Fruit fly (Drosophila melanogaster) whole organism, embryonic: ENCODE data around the gene Pdcd4.

Source experiments
- Adf1 ChIP-seq: fragments of 200-800 bp; sonication (Bioruptor generic); IDR thresholded peaks from 2 replicates; pipeline ENCODE4 v1.3.6; 2022; ENCODE audit warnings: missing biosample characterization, missing genetic modification characterization
- Atf-2 ChIP-seq: fragments of 200-800 bp; sonication (Bioruptor generic); optimal IDR thresholded peaks from 2 replicates; lab custom pipeline; 2016; ENCODE audit warnings: missing biosample characterization, missing genetic modification characterization
- B-H2 ChIP-seq: fragments of 200-800 bp; sonication (Bioruptor generic); optimal IDR thresholded peaks from 2 replicates; lab custom pipeline; 2018; ENCODE audit warnings: missing biosample characterization, mild to moderate bottlenecking, missing genetic modification characterization
- BEAF-32 ChIP-seq: fragments of 200-800 bp; sonication (Bioruptor generic); optimal IDR thresholded peaks from 3 replicates; lab custom pipeline; 2017; ENCODE audit warnings: missing biosample characterization, missing genetic modification characterization, mild to moderate bottlenecking, moderate library complexity, missing genetic modification reagents
- C15 ChIP-seq: fragments of 200-800 bp; sonication (Bioruptor generic); IDR thresholded peaks from 3 replicates; pipeline ENCODE4 v1.3.6; 2022; ENCODE audit warnings: missing biosample characterization, missing genetic modification characterization
- CG10267 ChIP-seq: fragments of 200-800 bp; sonication (Bioruptor generic); optimal IDR thresholded peaks from 2 replicates; lab custom pipeline; 2018; ENCODE audit warnings: missing biosample characterization, mild to moderate bottlenecking, missing genetic modification characterization, moderate library complexity
- CG10959 ChIP-seq: fragments of 200-800 bp; sonication (Bioruptor generic); IDR thresholded peaks from 2 replicates; pipeline ENCODE4 v1.3.6; 2022; ENCODE audit warnings: missing biosample characterization, missing genetic modification characterization
- CG11093 ChIP-seq: fragments of 200-800 bp; sonication (Bioruptor generic); IDR thresholded peaks from 3 replicates; pipeline ENCODE4 v1.3.6; 2022; ENCODE audit warnings: missing biosample characterization, missing genetic modification characterization
- CG11560 ChIP-seq: fragments of 200-800 bp; sonication (Bioruptor generic); IDR thresholded peaks from 3 replicates; pipeline ENCODE4 v1.3.6; 2022; ENCODE audit warnings: missing biosample characterization, missing genetic modification characterization
- CG1233 ChIP-seq: fragments of 200-800 bp; sonication (Bioruptor generic); optimal IDR thresholded peaks from 4 replicates; lab custom pipeline; 2018; ENCODE audit warnings: missing biosample characterization, mild to moderate bottlenecking, missing genetic modification characterization
- CG14441 ChIP-seq: fragments of 200-800 bp; sonication (Bioruptor generic); IDR thresholded peaks from 2 replicates; pipeline ENCODE4 v1.3.6; 2022; ENCODE audit warnings: missing biosample characterization, missing genetic modification characterization
- CG15269 ChIP-seq: fragments of 200-800 bp; sonication (Bioruptor generic); optimal IDR thresholded peaks from 2 replicates; lab custom pipeline; 2018; ENCODE audit warnings: missing biosample characterization, mild to moderate bottlenecking, missing genetic modification characterization, moderate library complexity
- CG15479 ChIP-seq: fragments of 200-800 bp; sonication (Bioruptor generic); optimal IDR thresholded peaks from 3 replicates; lab custom pipeline; 2019; ENCODE audit warnings: missing biosample characterization, mild to moderate bottlenecking, missing genetic modification characterization, moderate library complexity
- CG16813 ChIP-seq: fragments of 200-800 bp; sonication (Bioruptor generic); IDR thresholded peaks from 3 replicates; pipeline ENCODE4 v1.3.6; 2022; ENCODE audit warnings: missing biosample characterization, missing genetic modification characterization; ENCODE audit not compliant: partially characterized antibody
- CG17568 ChIP-seq: fragments of 200-800 bp; sonication (Bioruptor generic); optimal IDR thresholded peaks from 2 replicates; lab custom pipeline; 2018; ENCODE audit warnings: missing biosample characterization, mild to moderate bottlenecking, missing genetic modification characterization, moderate library complexity
- CG4360 ChIP-seq: fragments of 200-800 bp; sonication (Bioruptor generic); IDR thresholded peaks from 2 replicates; pipeline ENCODE4 v1.3.6; 2022; ENCODE audit warnings: missing biosample characterization, missing genetic modification characterization
- CG43689 ChIP-seq: fragments of 200-800 bp; sonication (Bioruptor generic); IDR thresholded peaks from 2 replicates; pipeline ENCODE4 v1.3.6; 2022; ENCODE audit warnings: missing biosample characterization, missing genetic modification characterization
- CG6813 ChIP-seq: fragments of 200-800 bp; sonication (Bioruptor generic); optimal IDR thresholded peaks from 2 replicates; lab custom pipeline; 2017; ENCODE audit warnings: missing biosample characterization, missing genetic modification characterization, mild to moderate bottlenecking, moderate library complexity, missing genetic modification reagents
- CG6854 ChIP-seq: fragments of 200-800 bp; sonication (Bioruptor generic); optimal IDR thresholded peaks from 3 replicates; lab custom pipeline; 2017; ENCODE audit warnings: missing biosample characterization, mild to moderate bottlenecking, missing genetic modification characterization
- CG7786 ChIP-seq: fragments of 200-800 bp; sonication (Bioruptor generic); optimal IDR thresholded peaks from 2 replicates; lab custom pipeline; 2016; ENCODE audit warnings: missing biosample characterization, missing genetic modification characterization
- CG7928 ChIP-seq: fragments of 200-800 bp; sonication (Bioruptor generic); optimal IDR thresholded peaks from 2 replicates; lab custom pipeline; 2017; ENCODE audit warnings: missing biosample characterization, mild to moderate bottlenecking, missing genetic modification characterization
- CG8944 ChIP-seq: fragments of 200-800 bp; sonication (Bioruptor generic); optimal IDR thresholded peaks from 3 replicates; lab custom pipeline; 2016; ENCODE audit warnings: missing biosample characterization, missing genetic modification characterization
- Hr39 ChIP-seq: fragments of >200 bp; optimal IDR thresholded peaks from 2 replicates; lab custom pipeline; 2017
- Jarid2 ChIP-seq: fragments of 200-800 bp; sonication (Bioruptor generic); optimal IDR thresholded peaks from 3 replicates; lab custom pipeline; 2017; ENCODE audit warnings: mild to moderate bottlenecking, missing biosample characterization, missing genetic modification reagents, missing genetic modification characterization
- Lhr ChIP-seq: fragments of 200-800 bp; sonication (Bioruptor generic); optimal IDR thresholded peaks from 3 replicates; lab custom pipeline; 2017; ENCODE audit warnings: mild to moderate bottlenecking, missing biosample characterization, missing genetic modification reagents, missing genetic modification characterization
- MBD-R2 ChIP-seq: fragments of 200-800 bp; sonication (Bioruptor generic); IDR thresholded peaks from 2 replicates; pipeline ENCODE4 v1.3.6; 2022; ENCODE audit warnings: missing biosample characterization, missing genetic modification characterization
- Mad ChIP-seq: fragments of 200-800 bp; sonication (Bioruptor generic); optimal IDR thresholded peaks from 2 replicates; lab custom pipeline; 2016; ENCODE audit warnings: missing biosample characterization, missing genetic modification characterization
- NC2β ChIP-seq: fragments of 200-800 bp; sonication (Bioruptor generic); optimal IDR thresholded peaks from 2 replicates; lab custom pipeline; 2016; ENCODE audit warnings: missing biosample characterization, missing genetic modification characterization
- Nf-YC ChIP-seq: fragments of 200-800 bp; optimal IDR thresholded peaks from 3 replicates; lab custom pipeline; 2019; ENCODE audit warnings: missing biosample characterization, mild to moderate bottlenecking, missing genetic modification characterization, moderate library complexity
- Ravus ChIP-seq: fragments of 200-800 bp; sonication (Bioruptor generic); IDR thresholded peaks from 2 replicates; pipeline ENCODE4 v1.3.6; 2022; ENCODE audit warnings: missing biosample characterization, missing genetic modification characterization
- Sin3A ChIP-seq: fragments of >200 bp; optimal IDR thresholded peaks from 2 replicates; lab custom pipeline; 2018
- Usf ChIP-seq: fragments of 200-800 bp; sonication (Bioruptor generic); optimal IDR thresholded peaks from 2 replicates; lab custom pipeline; 2017; ENCODE audit warnings: missing genotype, missing biosample characterization, missing genetic modification characterization
- YL-1 ChIP-seq: fragments of 200-800 bp; sonication (Bioruptor generic); optimal IDR thresholded peaks from 3 replicates; lab custom pipeline; 2017; ENCODE audit warnings: missing biosample characterization, mild to moderate bottlenecking, missing genetic modification characterization
- chn ChIP-seq: fragments of 200-800 bp; sonication (Bioruptor generic); optimal IDR thresholded peaks from 2 replicates; lab custom pipeline; 2016; ENCODE audit warnings: missing biosample characterization, missing genetic modification characterization
- dimm ChIP-seq: fragments of 200-800 bp; sonication (Bioruptor generic); IDR thresholded peaks from 2 replicates; pipeline ENCODE4 v1.3.6; 2022; ENCODE audit warnings: missing biosample characterization, missing genetic modification characterization
- dm ChIP-seq: fragments of 200-800 bp; sonication (Bioruptor generic); optimal IDR thresholded peaks from 3 replicates; lab custom pipeline; 2016; ENCODE audit warnings: missing biosample characterization, missing genetic modification characterization
- en ChIP-seq: fragments of 200-800 bp; sonication (Bioruptor generic); optimal IDR thresholded peaks from 2 replicates; lab custom pipeline; 2016; ENCODE audit warnings: missing biosample characterization, missing genetic modification characterization
- exex ChIP-seq: fragments of 200-800 bp; sonication (Bioruptor generic); optimal IDR thresholded peaks from 4 replicates; lab custom pipeline; 2018; ENCODE audit warnings: missing biosample characterization, mild to moderate bottlenecking, missing genetic modification characterization, moderate library complexity
- fd3F ChIP-seq: fragments of 200-800 bp; sonication (Bioruptor generic); optimal IDR thresholded peaks from 2 replicates; lab custom pipeline; 2018; ENCODE audit warnings: missing biosample characterization, mild to moderate bottlenecking, missing genetic modification characterization, moderate library complexity
- grau ChIP-seq: fragments of 200-800 bp; optimal IDR thresholded peaks from 3 replicates; lab custom pipeline; 2019; ENCODE audit warnings: missing biosample characterization, mild to moderate bottlenecking, missing genetic modification characterization, moderate library complexity
- gro ChIP-seq: fragments of 200-800 bp; sonication (Bioruptor generic); optimal IDR thresholded peaks from 2 replicates; lab custom pipeline; 2016; ENCODE audit warnings: missing biosample characterization, missing genetic modification characterization
- kni ChIP-seq: fragments of 200-800 bp; sonication (Bioruptor generic); optimal IDR thresholded peaks from 3 replicates; lab custom pipeline; 2017; ENCODE audit warnings: mild to moderate bottlenecking, missing biosample characterization, missing genetic modification reagents, missing genetic modification characterization
- knrl ChIP-seq: fragments of 200-800 bp; sonication (Bioruptor generic); IDR thresholded peaks from 3 replicates; pipeline ENCODE4 v1.3.6; 2022; ENCODE audit warnings: missing biosample characterization, missing genetic modification characterization; ENCODE audit not compliant: partially characterized antibody
- lmd ChIP-seq: fragments of 200-800 bp; sonication (Bioruptor generic); IDR thresholded peaks from 2 replicates; pipeline ENCODE4 v1.3.6; 2022; ENCODE audit warnings: missing biosample characterization, missing genetic modification characterization
- nerfin-1 ChIP-seq: fragments of 200-800 bp; sonication (Bioruptor generic); optimal IDR thresholded peaks from 3 replicates; lab custom pipeline; 2019; ENCODE audit warnings: missing biosample characterization, mild to moderate bottlenecking, missing genetic modification characterization, moderate library complexity
- otp ChIP-seq: fragments of 200-800 bp; sonication (Bioruptor generic); IDR thresholded peaks from 3 replicates; pipeline ENCODE4, ENCODE4 v1.3.6; 2022; ENCODE audit warnings: missing biosample characterization, missing genetic modification characterization
- repo ChIP-seq: fragments of 200-800 bp; sonication (Bioruptor generic); optimal IDR thresholded peaks from 2 replicates; lab custom pipeline; 2016; ENCODE audit warnings: missing biosample characterization, missing genetic modification characterization
- sc ChIP-seq, 3 experiments: fragments of >200 bp in 2 of 3; fragments of 200-800 bp in 1 of 3; sonication (Bioruptor generic) in 1 of 3; optimal IDR thresholded peaks; 2 replicates in 2 of 3; 3 replicates in 1 of 3; lab custom pipeline; 2017; ENCODE audit warnings: mild to moderate bottlenecking in 1 of 3, missing biosample characterization in 1 of 3, missing genetic modification characterization in 1 of 3, missing genetic modification reagents in 1 of 3
- sisA ChIP-seq: fragments of 200-800 bp; sonication (Bioruptor generic); IDR thresholded peaks from 2 replicates; pipeline ENCODE4 v1.3.6; 2022; ENCODE audit warnings: missing biosample characterization, missing genetic modification characterization
- sqz ChIP-seq: fragments of 200-800 bp; sonication (Bioruptor generic); optimal IDR thresholded peaks from 3 replicates; lab custom pipeline; 2018; ENCODE audit warnings: missing biosample characterization, mild to moderate bottlenecking, missing genetic modification characterization
- tx ChIP-seq: fragments of 200-800 bp; sonication (Bioruptor generic); optimal IDR thresholded peaks from 2 replicates; lab custom pipeline; 2016; ENCODE audit warnings: missing biosample characterization, missing genetic modification characterization

The Pdcd4 gene

DNA sequence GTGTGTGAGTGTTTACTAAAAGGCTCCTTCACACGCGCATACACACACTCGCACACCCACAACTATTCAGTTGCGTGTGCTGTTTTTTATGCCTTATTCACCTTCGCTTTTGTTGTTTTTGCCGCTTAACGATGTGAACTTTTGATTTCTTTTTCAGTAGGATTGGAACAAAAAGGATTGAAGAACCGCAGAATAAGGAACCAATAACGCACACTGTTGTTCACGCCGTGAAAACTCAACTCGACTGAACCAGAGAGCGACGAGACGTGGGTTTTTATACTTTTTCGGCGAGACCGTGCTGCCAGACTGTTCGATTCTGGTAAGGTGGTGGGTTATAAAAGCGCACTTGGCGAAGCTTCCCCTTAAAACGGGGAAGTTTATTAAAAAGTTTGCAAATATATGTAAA is at the start of gene Pdcd4 (continued):
- peak; percentile 8 for TF ChIP-seq CG17568 (GFP tag; lab: Kevin White, UChicago)
- peak; percentile 46; the same call in 1 of the 3 replicates for TF ChIP-seq otp (GFP tag; lab: Robert Waterston, UW)
- peak; percentile 0 for TF ChIP-seq Nf-YC
- TF ChIP-seq dm (GFP tag; lab: Kevin White, UChicago): no peak
- TF ChIP-seq Hr39 (lab: Kevin White, UChicago): no peak
- no peak for TF ChIP-seq CG7928 (GFP tag; lab: Kevin White, UChicago)
- TF ChIP-seq NC2β (GFP tag; lab: Kevin White, UChicago): peak; percentile 40
- no peak for TF ChIP-seq CG1233 (GFP tag; lab: Kevin White, UChicago)
- peak; percentile 23 for TF ChIP-seq CG15269 (tag; lab: Kevin White, UChicago)
- TF ChIP-seq CG15479: no peak
- no peak for TF ChIP-seq C15 (GFP tag; lab: Robert Waterston, UW)
- TF ChIP-seq CG16813 (GFP tag; lab: Robert Waterston, UW): 0 out of 3 replicates have a peak, but pooled peaks have one; percentile 21
- peak; percentile 20 for TF ChIP-seq chn
- no peak for TF ChIP-seq CG10959 (GFP tag; lab: Robert Waterston, UW)
- no peak for TF ChIP-seq MBD-R2 (GFP tag; lab: Robert Waterston, UW)
- peak; percentile 2 for TF ChIP-seq gro (GFP tag; lab: Kevin White, UChicago)
- no peak for TF ChIP-seq Ravus (GFP tag; lab: Robert Waterston, UW)
- no peak for TF ChIP-seq repo (GFP tag; lab: Kevin White, UChicago)
- TF ChIP-seq Mad: peak; percentile 24
- peak; percentile 11 for TF ChIP-seq B-H2
- TF ChIP-seq en: no peak
- peak; percentile 10 for TF ChIP-seq grau (tag; lab: Kevin White, UChicago)
- no peak for TF ChIP-seq CG43689 (GFP tag; lab: Robert Waterston, UW)
- TF ChIP-seq CG11093 (GFP tag; lab: Robert Waterston, UW): no peak
- peak; percentile 13 for TF ChIP-seq CG10267
- TF ChIP-seq lmd (GFP tag; lab: Robert Waterston, UW): no peak
- TF ChIP-seq knrl (GFP tag; lab: Robert Waterston, UW): 0 out of 3 replicates have a peak, but pooled peaks have one; percentile 26
- no peak for TF ChIP-seq Atf-2 (GFP tag; lab: Kevin White, UChicago)
- TF ChIP-seq Lhr: peak; percentile 51
- peak; percentile 16 for TF ChIP-seq BEAF-32 (GFP tag; lab: Kevin White, UChicago)
- peak; percentile 38 for TF ChIP-seq YL-1 (GFP tag; lab: Kevin White, UChicago)
- no peak for TF ChIP-seq sc (optimal IDR thresholded peaks at IDR 0.05; lab: Kevin White, UChicago)
- TF ChIP-seq sc (GFP tag; optimal IDR thresholded peaks at IDR 0.05; lab: Kevin White, UChicago): no peak
- TF ChIP-seq fd3F (GFP tag; lab: Kevin White, UChicago): no peak
- TF ChIP-seq CG4360 (GFP tag; lab: Robert Waterston, UW): no peak; the same call in 1 of the 2 replicates
- TF ChIP-seq CG6813 (GFP tag; lab: Kevin White, UChicago): no peak
- no peak for TF ChIP-seq tx
- TF ChIP-seq Sin3A (lab: Kevin White, UChicago): no peak
- no peak for TF ChIP-seq exex (tag; lab: Kevin White, UChicago)
- TF ChIP-seq kni (GFP tag; lab: Kevin White, UChicago): no peak
- TF ChIP-seq nerfin-1 (tag; lab: Kevin White, UChicago): peak; percentile 22
- TF ChIP-seq sqz (GFP tag; lab: Kevin White, UChicago): peak; percentile 55
- TF ChIP-seq Adf1: no peak
- no peak for TF ChIP-seq sisA (GFP tag; lab: Robert Waterston, UW)
- TF ChIP-seq Jarid2 (GFP tag; lab: Kevin White, UChicago): peak; percentile 95
- no peak for TF ChIP-seq CG8944 (GFP tag; lab: Kevin White, UChicago)
- no peak for TF ChIP-seq CG11560
- no peak for TF ChIP-seq CG6854 (GFP tag; lab: Kevin White, UChicago)
- no peak for TF ChIP-seq dimm (GFP tag; lab: Robert Waterston, UW)
- no peak for TF ChIP-seq CG14441 (GFP tag; lab: Robert Waterston, UW)
- TF ChIP-seq CG7786 (GFP tag; lab: Kevin White, UChicago): no peak
- TF ChIP-seq Usf (GFP tag; lab: Kevin White, UChicago): no peak
